Fruit fly (Drosophila melanogaster) S2 (cell line): Measurements from ENCODE around the gene PIG-C.

Experiments used
- CG8478 ChIP-seq: fragments of >200 bp; optimal IDR thresholded peaks from 2 replicates; lab custom pipeline; 2018
- CTCF ChIP-seq, 2 experiments: fragments of >200 bp; optimal IDR thresholded peaks; 2 replicates each; lab custom pipeline; 2018

DNA sequence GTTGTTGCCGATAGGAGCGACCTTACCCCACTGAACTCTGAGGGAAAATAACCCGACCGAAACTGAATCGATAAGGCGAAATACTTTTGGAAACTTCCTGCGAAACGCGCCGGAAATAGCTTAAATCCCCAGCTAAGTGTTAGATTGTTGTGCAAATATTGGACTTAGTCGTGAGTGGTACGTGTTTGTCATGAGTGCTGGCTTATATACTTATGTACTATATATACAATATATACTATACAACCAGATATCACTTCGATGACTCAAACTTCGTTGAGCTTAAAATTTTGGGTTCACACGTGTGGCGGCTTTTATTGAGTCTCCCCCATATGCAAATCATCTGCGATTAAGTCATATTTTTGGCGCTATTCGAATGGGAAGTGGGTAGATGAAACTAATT, 27.3 kb upstream of the PIG-C start:
- no peak for TF ChIP-seq CTCF (optimal IDR thresholded peaks at IDR 0.05; lab: Kevin White, UChicago)
- TF ChIP-seq CG8478 (lab: Kevin White, UChicago) = no peak
